Fruit fly (Drosophila melanogaster) whole organism, adult: ENCODE results near the gene mAChR-C.
A peak's percentile ranks its signal among the peaks of the same experiment; 100 is the strongest.

Experiments
- CG11617 ChIP-seq: fragments of 200-800 bp; sonication (Bioruptor generic); optimal IDR thresholded peaks from 2 replicates; lab custom pipeline; 2017; ENCODE audit warnings: mild to moderate bottlenecking, missing biosample characterization, missing genetic modification reagents, missing genetic modification characterization
- CG12768 ChIP-seq: fragments of 200-800 bp; sonication (Bioruptor generic); optimal IDR thresholded peaks from 2 replicates; lab custom pipeline; 2017; ENCODE audit warnings: missing biosample characterization, missing genetic modification characterization, mild to moderate bottlenecking, moderate library complexity, missing genetic modification reagents
- CG14711 ChIP-seq: fragments of 200-800 bp; sonication (Bioruptor generic); optimal IDR thresholded peaks from 2 replicates; lab custom pipeline; 2018; ENCODE audit warnings: missing biosample characterization, mild to moderate bottlenecking, missing genetic modification characterization, moderate library complexity
- CG1620 ChIP-seq: fragments of 200-800 bp; sonication (Bioruptor generic); optimal IDR thresholded peaks from 2 replicates; lab custom pipeline; 2016; ENCODE audit warnings: missing biosample characterization, missing genetic modification characterization
- CG33017 ChIP-seq: fragments of 200-800 bp; sonication (Bioruptor generic); optimal IDR thresholded peaks from 2 replicates; lab custom pipeline; 2018; ENCODE audit warnings: missing biosample characterization, mild to moderate bottlenecking, missing genetic modification characterization, moderate library complexity
- CG5204 ChIP-seq: fragments of 200-800 bp; sonication (Bioruptor generic); optimal IDR thresholded peaks from 2 replicates; lab custom pipeline; 2016; ENCODE audit warnings: missing biosample characterization, missing genetic modification characterization
- CG7045 ChIP-seq: fragments of 200-800 bp; sonication (Bioruptor generic); optimal IDR thresholded peaks from 2 replicates; lab custom pipeline; 2017; ENCODE audit warnings: missing biosample characterization, mild to moderate bottlenecking, missing genetic modification characterization
- CG7101 ChIP-seq: fragments of 200-800 bp; sonication (Bioruptor generic); optimal IDR thresholded peaks from 2 replicates; lab custom pipeline; 2018; ENCODE audit warnings: missing biosample characterization, mild to moderate bottlenecking, missing genetic modification characterization, moderate library complexity
- Clk ChIP-seq: fragments of 200-800 bp; sonication (Bioruptor generic); optimal IDR thresholded peaks from 2 replicates; lab custom pipeline; 2017; ENCODE audit warnings: missing biosample characterization, missing genetic modification characterization
- Crg-1 ChIP-seq: fragments of 200-800 bp; sonication (Bioruptor generic); optimal IDR thresholded peaks from 2 replicates; lab custom pipeline; 2016; ENCODE audit warnings: missing biosample characterization, missing genetic modification characterization
- Hr96 ChIP-seq: fragments of 200-800 bp; sonication (Bioruptor generic); optimal IDR thresholded peaks from 2 replicates; lab custom pipeline; 2016; ENCODE audit warnings: missing biosample characterization, missing genetic modification characterization
- Mnt ChIP-seq: fragments of 200-800 bp; sonication (Bioruptor generic); optimal IDR thresholded peaks from 2 replicates; lab custom pipeline; 2016; ENCODE audit warnings: missing biosample characterization, mild to moderate bottlenecking, missing genetic modification characterization
- bab1 ChIP-seq: fragments of 200-800 bp; sonication (Bioruptor generic); optimal IDR thresholded peaks from 3 replicates; lab custom pipeline; 2019; ENCODE audit warnings: missing biosample characterization, mild to moderate bottlenecking, missing genetic modification characterization, moderate library complexity
- cic ChIP-seq: fragments of 200-800 bp; sonication (Bioruptor generic); optimal IDR thresholded peaks from 2 replicates; lab custom pipeline; 2017; ENCODE audit warnings: missing biosample characterization, mild to moderate bottlenecking, missing genetic modification characterization, moderate library complexity
- cnc ChIP-seq, 2 experiments: fragments of >200 bp; optimal IDR thresholded peaks; 2 replicates each; lab custom pipeline; 2017
- kay ChIP-seq: fragments of 200-800 bp; sonication (Bioruptor generic); peaks from one replicate; lab custom pipeline; 2016; ENCODE audit warnings: missing biosample characterization, missing genetic modification characterization, borderline replicate concordance
- ovo ChIP-seq: fragments of 200-800 bp; sonication (Bioruptor generic); optimal IDR thresholded peaks from 2 replicates; lab custom pipeline; 2016; ENCODE audit warnings: missing biosample characterization, missing genetic modification characterization
- pad ChIP-seq: fragments of 200-800 bp; sonication (Bioruptor generic); optimal IDR thresholded peaks from 3 replicates; lab custom pipeline; 2017; ENCODE audit warnings: missing biosample characterization, missing genetic modification characterization, mild to moderate bottlenecking, moderate library complexity, missing genetic modification reagents
- tj ChIP-seq: fragments of 200-800 bp; sonication (Bioruptor generic); optimal IDR thresholded peaks from 3 replicates; lab custom pipeline; 2017; ENCODE audit warnings: missing biosample characterization, mild to moderate bottlenecking, missing genetic modification characterization, moderate library complexity
- toe ChIP-seq: fragments of 200-800 bp; sonication (Bioruptor generic); optimal IDR thresholded peaks from 2 replicates; lab custom pipeline; 2016; ENCODE audit warnings: missing biosample characterization, missing genetic modification characterization

mAChR-C gene

DNA sequence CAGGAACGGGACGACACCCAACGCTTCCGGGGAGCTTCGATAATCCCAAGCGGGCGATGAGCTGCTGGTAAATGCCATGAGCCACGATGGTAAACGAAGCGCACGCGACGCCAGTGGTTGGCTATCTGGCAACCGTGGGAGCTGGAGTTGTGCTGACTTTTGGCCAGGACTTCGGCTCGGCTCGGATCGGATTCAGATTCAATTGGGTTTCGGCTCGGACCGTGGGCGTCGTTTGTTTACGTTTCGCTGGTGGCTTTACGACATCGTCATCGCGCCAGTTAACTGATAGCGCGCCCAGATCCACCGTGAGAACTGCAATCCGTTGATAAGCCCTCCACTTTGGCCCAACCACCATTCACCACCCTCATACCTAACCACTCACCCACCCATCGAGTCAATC, at the start of gene mAChR-C:
mAChR-C (minus strand) TSS at position 101 of the 400 bp plus-strand sequence.
- TF ChIP-seq cnc (optimal IDR thresholded peaks at IDR 0.05; lab: Kevin White, UChicago) = no peak
- TF ChIP-seq pad (GFP tag; lab: Kevin White, UChicago) = no peak
- TF ChIP-seq bab1 (GFP tag; lab: Kevin White, UChicago) = no peak
- TF ChIP-seq CG5204 (GFP tag; lab: Kevin White, UChicago) = no peak
- TF ChIP-seq toe = no peak
- TF ChIP-seq ovo = no peak
- no peak for TF ChIP-seq CG7101 (tag; lab: Kevin White, UChicago)
- no peak for TF ChIP-seq Crg-1 (GFP tag; lab: Kevin White, UChicago)
- TF ChIP-seq Hr96 (GFP tag; lab: Kevin White, UChicago) = no peak
- TF ChIP-seq CG1620 (GFP tag; lab: Kevin White, UChicago) = no peak
- TF ChIP-seq CG33017 (tag; lab: Kevin White, UChicago) = no peak
- TF ChIP-seq CG11617 = no peak
- TF ChIP-seq cic (GFP tag; lab: Kevin White, UChicago) = no peak
- no peak for TF ChIP-seq CG14711 (tag; lab: Kevin White, UChicago)
- no peak for TF ChIP-seq Clk (GFP tag; lab: Kevin White, UChicago)
- TF ChIP-seq Mnt (GFP tag; lab: Kevin White, UChicago) = no peak
- no peak for TF ChIP-seq CG7045 (GFP tag; lab: Kevin White, UChicago)

DNA sequence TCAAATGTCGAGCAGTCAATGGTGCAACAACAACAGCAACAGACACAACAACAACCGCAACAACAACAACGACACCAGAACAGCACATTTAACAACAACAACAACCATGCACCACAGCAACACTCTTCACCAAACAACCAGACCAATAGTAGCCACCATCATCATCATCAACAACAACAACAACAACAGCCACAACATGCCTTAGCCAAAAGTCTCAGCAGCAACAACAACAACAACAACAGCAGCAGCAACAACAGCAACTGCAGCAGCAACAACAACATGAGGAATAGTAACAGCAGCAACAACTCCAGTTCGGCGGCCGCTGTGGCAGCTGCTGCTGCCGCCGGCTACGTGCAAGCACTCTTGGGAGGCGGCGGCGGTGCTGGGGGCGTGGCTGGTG, 43.9 kb upstream of the mAChR-C start:
- no peak for TF ChIP-seq cic (GFP tag; lab: Kevin White, UChicago)
- no peak for TF ChIP-seq Crg-1 (GFP tag; lab: Kevin White, UChicago)
- no peak for TF ChIP-seq Clk (GFP tag; lab: Kevin White, UChicago)
- TF ChIP-seq ovo = no peak
- TF ChIP-seq Mnt (GFP tag; lab: Kevin White, UChicago) = no peak
- no peak for TF ChIP-seq toe
- TF ChIP-seq CG5204 (GFP tag; lab: Kevin White, UChicago) = no peak
- no peak for TF ChIP-seq CG7101 (tag; lab: Kevin White, UChicago)
- TF ChIP-seq CG11617 = no peak
- TF ChIP-seq kay (GFP tag; lab: Kevin White, UChicago) = no peak
- no peak for TF ChIP-seq CG7045 (GFP tag; lab: Kevin White, UChicago)
- TF ChIP-seq cnc (optimal IDR thresholded peaks at IDR 0.05; lab: Kevin White, UChicago) = no peak
- TF ChIP-seq bab1 (GFP tag; lab: Kevin White, UChicago) = no peak
- TF ChIP-seq pad (GFP tag; lab: Kevin White, UChicago) = no peak

DNA sequence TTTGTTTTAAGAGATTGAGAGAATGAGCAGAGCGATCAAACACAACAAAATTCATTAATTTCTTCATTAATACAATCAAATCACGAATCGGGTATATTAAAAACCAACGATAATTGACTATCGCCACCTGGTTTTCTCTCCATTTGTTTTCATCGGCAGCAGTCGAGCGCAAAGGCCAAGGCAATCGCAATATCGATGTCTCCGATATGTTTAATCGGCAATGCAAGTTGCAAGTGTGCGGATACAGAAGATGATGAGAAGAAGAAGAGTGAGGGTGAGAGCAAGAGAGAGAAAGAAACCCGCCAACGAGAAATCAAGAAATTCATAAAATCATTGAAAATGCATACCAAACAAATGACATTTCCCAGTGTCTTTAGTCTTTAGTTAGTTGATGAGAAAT, 43.3 kb upstream of the mAChR-C start:
- TF ChIP-seq CG12768 = no peak
- peak; percentile 40 for TF ChIP-seq bab1 (GFP tag; lab: Kevin White, UChicago)

DNA sequence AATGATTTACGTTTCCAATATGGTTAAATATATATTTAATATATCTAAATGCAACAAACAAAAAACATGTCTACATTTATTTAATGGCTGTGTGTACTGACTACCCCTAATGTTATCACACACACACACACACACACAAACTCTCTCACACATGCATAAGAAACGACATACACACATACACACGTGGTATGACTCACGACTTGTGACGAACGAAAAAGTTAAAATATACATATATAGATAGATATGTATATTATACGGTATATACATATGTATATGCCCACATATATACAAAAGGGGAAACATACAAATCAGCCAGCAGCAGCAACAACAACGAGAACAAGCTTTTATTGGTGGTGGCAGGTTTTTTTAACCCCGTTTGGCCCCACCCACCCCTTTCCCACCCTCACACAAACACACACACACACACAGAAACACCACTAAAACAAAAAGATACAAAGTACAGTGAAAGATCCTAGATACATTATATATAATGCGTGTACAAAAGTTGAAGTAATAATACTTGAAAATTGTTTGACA, 42.5 kb upstream of the mAChR-C start:
- peak; percentile 10 for TF ChIP-seq CG7101 (tag; lab: Kevin White, UChicago)
- no peak for TF ChIP-seq bab1 (GFP tag; lab: Kevin White, UChicago)
- no peak for TF ChIP-seq Mnt (GFP tag; lab: Kevin White, UChicago)
- TF ChIP-seq CG11617 = no peak
- TF ChIP-seq CG7045 (GFP tag; lab: Kevin White, UChicago) = no peak
- TF ChIP-seq CG14711 (tag; lab: Kevin White, UChicago) = no peak
- TF ChIP-seq ovo = no peak
- TF ChIP-seq CG12768 = no peak
- TF ChIP-seq Crg-1 (GFP tag; lab: Kevin White, UChicago) = no peak
- peak; percentile 2 for TF ChIP-seq tj (GFP tag; lab: Kevin White, UChicago)
- peak; percentile 37 for TF ChIP-seq kay (GFP tag; lab: Kevin White, UChicago)
- TF ChIP-seq Clk (GFP tag; lab: Kevin White, UChicago) = no peak
- peak; percentile 85 for TF ChIP-seq pad (GFP tag; lab: Kevin White, UChicago)
- TF ChIP-seq toe = no peak
- no peak for TF ChIP-seq CG5204 (GFP tag; lab: Kevin White, UChicago)
- TF ChIP-seq cic (GFP tag; lab: Kevin White, UChicago) = no peak
- peak; percentile 37 for TF ChIP-seq CG33017 (tag; lab: Kevin White, UChicago)
- no peak for TF ChIP-seq Hr96 (GFP tag; lab: Kevin White, UChicago)
- no peak for TF ChIP-seq cnc (optimal IDR thresholded peaks at IDR 0.05; lab: Kevin White, UChicago)
- TF ChIP-seq CG1620 (GFP tag; lab: Kevin White, UChicago) = no peak

DNA sequence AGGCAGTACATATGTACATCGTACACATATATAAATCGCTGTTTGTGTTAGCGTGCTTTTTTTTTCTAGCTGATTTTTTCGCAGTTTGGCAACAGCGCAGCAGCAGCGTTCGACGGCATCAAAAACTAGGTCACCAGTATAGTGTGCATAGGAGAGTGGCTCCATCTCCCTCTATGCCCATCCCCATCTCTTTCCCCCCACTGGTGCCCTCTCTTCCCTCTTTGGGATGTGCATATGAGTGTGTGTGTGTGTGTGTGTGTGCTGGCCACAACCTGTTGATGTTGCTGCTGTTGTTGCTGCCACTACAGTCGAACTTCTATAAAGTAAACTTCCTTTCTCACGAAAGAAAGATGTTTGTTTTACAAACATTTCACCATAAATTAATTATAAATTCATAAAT, 39.3 kb upstream of the mAChR-C start:
- no peak for TF ChIP-seq CG12768
- no peak for TF ChIP-seq ovo
- no peak for TF ChIP-seq kay (GFP tag; lab: Kevin White, UChicago)
- TF ChIP-seq CG5204 (GFP tag; lab: Kevin White, UChicago) = no peak
- TF ChIP-seq CG33017 (tag; lab: Kevin White, UChicago) = no peak
- TF ChIP-seq tj (GFP tag; lab: Kevin White, UChicago) = no peak
- no peak for TF ChIP-seq CG14711 (tag; lab: Kevin White, UChicago)
- no peak for TF ChIP-seq Hr96 (GFP tag; lab: Kevin White, UChicago)
- TF ChIP-seq Mnt (GFP tag; lab: Kevin White, UChicago) = no peak
- TF ChIP-seq cnc (optimal IDR thresholded peaks at IDR 0.05; lab: Kevin White, UChicago) = no peak
- no peak for TF ChIP-seq toe
- no peak for TF ChIP-seq CG11617
- no peak for TF ChIP-seq cic (GFP tag; lab: Kevin White, UChicago)
- no peak for TF ChIP-seq Clk (GFP tag; lab: Kevin White, UChicago)
- no peak for TF ChIP-seq bab1 (GFP tag; lab: Kevin White, UChicago)
- TF ChIP-seq CG7045 (GFP tag; lab: Kevin White, UChicago) = no peak
- no peak for TF ChIP-seq pad (GFP tag; lab: Kevin White, UChicago)
